Worm (Caenorhabditis elegans): ENCODE measurements around the gene C55C3.7.

The C55C3.7 gene

DNA sequence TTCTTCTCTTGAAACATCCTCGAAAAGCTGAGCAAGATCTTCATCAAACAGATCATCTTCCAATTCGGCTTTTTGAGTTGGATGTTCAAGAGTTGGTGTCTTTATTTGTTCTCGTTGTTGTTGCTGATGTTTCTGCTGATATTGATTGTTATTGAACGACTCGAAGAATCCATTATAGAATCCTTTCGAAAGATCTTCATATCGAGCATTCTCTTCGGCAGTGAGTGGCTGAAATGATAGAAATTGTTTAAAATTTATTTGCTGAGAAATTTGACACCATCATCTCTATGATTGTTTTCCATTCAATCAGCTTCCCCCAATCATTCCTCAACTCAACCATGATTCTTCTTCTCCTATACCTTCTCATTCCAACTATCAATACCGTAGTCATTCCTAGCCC, 28.8 kb downstream of the C55C3.7 start, which contains the start of gene clec-178:
Gene clec-178, plus strand, starts transcription at position 301 of the 400 bp plus-strand sequence.
- no peak for TF ChIP-seq php-3 (GFP tag; IDR thresholded peaks at IDR 0.05)
- TF ChIP-seq ztf-7 (tag; optimal IDR thresholded peaks at IDR 0.05) = no peak
- TF ChIP-seq aha-1 (tag) = peak; percentile 63
- no peak for TF ChIP-seq madf-9 (GFP tag; conservative IDR thresholded peaks at IDR 0.05)

DNA sequence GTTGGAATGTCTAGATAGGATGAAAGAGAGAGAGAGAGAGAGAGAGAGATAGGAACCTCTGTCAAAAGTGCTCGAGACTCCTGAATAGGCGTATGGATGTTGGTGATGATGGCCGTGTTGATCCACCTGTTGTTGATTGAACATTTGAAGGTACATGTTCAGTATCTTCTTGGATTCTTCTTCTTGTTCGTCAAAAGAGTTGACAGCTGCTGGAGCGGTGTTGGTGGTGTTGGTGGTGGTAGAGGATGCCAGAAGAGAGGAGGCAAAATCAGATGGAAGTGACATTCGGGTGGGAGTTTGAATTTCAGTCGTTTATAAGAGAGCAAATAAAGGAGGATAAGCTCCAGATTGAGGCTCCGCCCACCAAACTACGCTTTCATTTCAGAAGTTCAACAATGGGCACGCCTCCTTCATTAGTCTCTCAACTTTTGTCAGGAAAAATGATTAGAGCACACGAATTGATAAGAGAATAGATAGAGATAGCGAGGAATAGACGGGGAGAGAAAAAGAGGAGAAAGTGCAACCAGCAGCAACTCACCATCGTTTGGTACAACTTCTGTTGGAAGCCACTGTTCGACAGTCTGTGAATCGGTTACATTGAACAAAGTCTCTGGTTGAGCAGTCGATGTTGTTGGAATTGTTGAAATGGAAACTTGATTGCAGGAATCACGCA, 29.5 kb downstream of the C55C3.7 start:
- TF ChIP-seq snpc-1.2 (GFP tag; IDR thresholded peaks at IDR 0.05) (peak; percentile 39; the same call in 1 of the 2 replicates), hmg-1.1 (GFP tag; IDR thresholded peaks at IDR 0.05) (no peak), skn-1 (tag; optimal IDR thresholded peaks at IDR 0.05) (no peak), saeg-2 (GFP tag; IDR thresholded peaks at IDR 0.05) (no peak), pqm-1 (tag; optimal IDR thresholded peaks at IDR 0.05) (no peak), dmd-6 (GFP tag; IDR thresholded peaks at IDR 0.05) (peak; percentile 35), ceh-82 (tag; optimal IDR thresholded peaks at IDR 0.05) (no peak), nhr-102 (tag; optimal IDR thresholded peaks at IDR 0.05) (no peak), zfp-3 (GFP tag; conservative IDR thresholded peaks at IDR 0.05) (0 out of 2 replicates have a peak, but pooled peaks have one; percentile 50), gei-8 (GFP tag; optimal IDR thresholded peaks at IDR 0.05) (no peak), aha-1 (tag) (peak; percentile 78), dve-1 (tag; optimal IDR thresholded peaks at IDR 0.05; ENCODE audit: insufficient read depth) (peak; percentile 30), pha-4 (GFP tag; IDR thresholded peaks at IDR 0.05) (no peak), pha-4 (tag; optimal IDR thresholded peaks at IDR 0.05) (no peak), zip-2 (tag; optimal IDR thresholded peaks at IDR 0.05) (no peak), F44E2.7 (GFP tag; IDR thresholded peaks at IDR 0.05) (no peak)

DNA sequence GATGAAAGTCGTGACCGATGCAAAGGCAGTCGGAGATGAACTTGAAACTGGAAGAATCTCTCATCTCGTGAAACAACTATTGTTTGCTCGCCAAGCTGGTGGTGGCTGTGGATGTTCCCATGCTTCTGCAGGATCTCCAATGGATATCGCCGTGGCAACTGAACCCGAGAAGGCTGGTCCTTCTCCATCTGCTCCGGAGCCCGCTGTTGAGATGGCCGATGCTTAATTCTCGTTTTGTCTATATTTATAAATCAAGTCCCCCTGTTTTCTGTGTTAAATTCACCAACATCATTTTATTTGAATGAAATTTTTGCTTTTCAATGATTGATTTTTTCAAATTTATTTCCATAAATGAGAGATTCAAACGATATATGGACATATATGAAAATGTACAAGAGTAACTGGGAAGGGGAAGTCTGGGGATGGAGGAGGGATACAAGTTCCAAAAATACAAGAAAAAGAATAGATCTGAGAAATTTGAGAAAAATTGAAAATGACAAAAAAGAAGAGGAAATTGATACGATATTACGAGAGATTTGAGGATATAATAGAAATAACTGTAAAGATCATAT, 31.6 kb downstream of the C55C3.7 start:
- TF ChIP-seq aha-1 (tag) (peak; percentile 52), ceh-20 (GFP tag; IDR thresholded peaks at IDR 0.05) (peak; percentile 55), egl-43 (GFP tag; IDR thresholded peaks at IDR 0.05) (no peak), madf-5 (GFP tag; IDR thresholded peaks at IDR 0.05) (0 out of 4 replicates have a peak, but pooled peaks of 1 of the 2 experiments have one; percentile 18), dmd-9 (GFP tag; IDR thresholded peaks at IDR 0.05) (no peak), lin-39 (tag; optimal IDR thresholded peaks at IDR 0.05) (no peak), zip-2 (tag; optimal IDR thresholded peaks at IDR 0.05) (no peak), T20F7.1 (GFP tag; optimal IDR thresholded peaks at IDR 0.05) (peak; percentile 60), daf-12 (tag; optimal IDR thresholded peaks at IDR 0.05) (no peak), pha-4 (GFP tag; IDR thresholded peaks at IDR 0.05) (peak; percentile 22), pha-4 (tag; optimal IDR thresholded peaks at IDR 0.05) (no peak), sdz-12 (GFP tag; optimal IDR thresholded peaks at IDR 0.05) (no peak), ctbp-1 (GFP tag; IDR thresholded peaks at IDR 0.05) (peak; percentile 25; the same call in 1 of the 2 replicates), mep-1 (tag; optimal IDR thresholded peaks at IDR 0.05) (peak; percentile 14), dve-1 (tag; optimal IDR thresholded peaks at IDR 0.05; ENCODE audit: insufficient read depth) (peak; percentile 29), nhr-102 (tag; optimal IDR thresholded peaks at IDR 0.05) (peak; percentile 31), madf-9 (GFP tag; conservative IDR thresholded peaks at IDR 0.05) (no peak), saeg-2 (GFP tag; IDR thresholded peaks at IDR 0.05) (no peak), daf-16 (GFP tag; optimal IDR thresholded peaks at IDR 0.05) (no peak), daf-16 (tag; optimal IDR thresholded peaks at IDR 0.05) (peak; percentile 16), lin-38 (GFP tag; IDR thresholded peaks at IDR 0.05) (peak; percentile 45), T26A8.4 (GFP tag; IDR thresholded peaks at IDR 0.05) (peak; percentile 39; the same call in 1 of the 2 replicates), vab-7 (GFP tag; IDR thresholded peaks at IDR 0.05) (no peak), Y105C5A.15 (GFP tag; IDR thresholded peaks at IDR 0.05) (peak; percentile 62; the same call in 1 of the 2 replicates)

All from whole organism, L4 larva.